Fruit fly (Drosophila melanogaster) whole organism, embryonic: ENCODE results near the gene IFT54.

ENCODE experiments used
- CG10959 ChIP-seq: fragments of 200-800 bp; sonication (Bioruptor generic); IDR thresholded peaks from 2 replicates; pipeline ENCODE4 v1.3.6; 2022; ENCODE audit warnings: missing biosample characterization, missing genetic modification characterization
- CG10979 ChIP-seq: fragments of 200-800 bp; sonication (Bioruptor generic); optimal IDR thresholded peaks from 2 replicates; lab custom pipeline; 2018; ENCODE audit warnings: missing biosample characterization, mild to moderate bottlenecking, missing genetic modification characterization, moderate library complexity
- CG11247 ChIP-seq: fragments of 200-800 bp; sonication (Bioruptor generic); IDR thresholded peaks from 2 replicates; pipeline ENCODE4 v1.3.6; 2022; ENCODE audit warnings: missing biosample characterization, missing genetic modification characterization
- CG12104 ChIP-seq: fragments of 200-800 bp; sonication (Bioruptor generic); optimal IDR thresholded peaks from 3 replicates; lab custom pipeline; 2016; ENCODE audit warnings: missing biosample characterization, missing genetic modification characterization
- CG12299 ChIP-seq: fragments of 200-800 bp; sonication (Bioruptor generic); optimal IDR thresholded peaks from 2 replicates; lab custom pipeline; 2018; ENCODE audit warnings: missing biosample characterization, mild to moderate bottlenecking, missing genetic modification characterization
- CG12659 ChIP-seq: fragments of 200-800 bp; sonication (Bioruptor generic); optimal IDR thresholded peaks from 3 replicates; lab custom pipeline; 2017; ENCODE audit warnings: mild to moderate bottlenecking, missing biosample characterization, missing genetic modification reagents, missing genetic modification characterization
- CG12769 ChIP-seq: fragments of 200-800 bp; sonication (Bioruptor generic); optimal IDR thresholded peaks from 2 replicates; lab custom pipeline; 2019; ENCODE audit warnings: missing biosample characterization, mild to moderate bottlenecking, missing genetic modification characterization, moderate library complexity
- CG13123 ChIP-seq: fragments of 200-800 bp; sonication (Bioruptor generic); optimal IDR thresholded peaks from 2 replicates; lab custom pipeline; 2016; ENCODE audit warnings: missing biosample characterization, missing genetic modification characterization
- CG14014 ChIP-seq: fragments of 200-800 bp; sonication (Bioruptor generic); IDR thresholded peaks from 2 replicates; pipeline ENCODE4 v1.3.6; 2022; ENCODE audit warnings: missing biosample characterization, missing genetic modification characterization
- CG14710 ChIP-seq: fragments of 200-800 bp; sonication (Bioruptor generic); optimal IDR thresholded peaks from 3 replicates; lab custom pipeline; 2019; ENCODE audit warnings: missing biosample characterization, mild to moderate bottlenecking, missing genetic modification characterization, moderate library complexity
- CG16815 ChIP-seq: fragments of 200-800 bp; sonication (Bioruptor generic); optimal IDR thresholded peaks from 3 replicates; lab custom pipeline; 2017; ENCODE audit warnings: missing biosample characterization, mild to moderate bottlenecking, missing genetic modification characterization
- CG16863 ChIP-seq: fragments of 200-800 bp; sonication (Bioruptor generic); optimal IDR thresholded peaks from 3 replicates; lab custom pipeline; 2016; ENCODE audit warnings: missing biosample characterization, missing genetic modification characterization
- CG17361 ChIP-seq: fragments of 200-800 bp; sonication (Bioruptor generic); IDR thresholded peaks from 3 replicates; pipeline ENCODE4 v1.3.6; 2022; ENCODE audit warnings: missing biosample characterization, missing genetic modification characterization
- CG2678 ChIP-seq: fragments of 200-800 bp; sonication (Bioruptor generic); optimal IDR thresholded peaks from 3 replicates; lab custom pipeline; 2019; ENCODE audit warnings: missing biosample characterization, mild to moderate bottlenecking, missing genetic modification characterization, moderate library complexity
- CG2712 ChIP-seq: fragments of 200-800 bp; optimal IDR thresholded peaks from 3 replicates; lab custom pipeline; 2019; ENCODE audit warnings: missing biosample characterization, mild to moderate bottlenecking, missing genetic modification characterization, moderate library complexity
- CG4282 ChIP-seq: fragments of 200-800 bp; sonication (Bioruptor generic); optimal IDR thresholded peaks from 2 replicates; lab custom pipeline; 2016; ENCODE audit warnings: missing biosample characterization, missing genetic modification characterization
- CG43689 ChIP-seq: fragments of 200-800 bp; sonication (Bioruptor generic); IDR thresholded peaks from 2 replicates; pipeline ENCODE4 v1.3.6; 2022; ENCODE audit warnings: missing biosample characterization, missing genetic modification characterization
- CG4404 ChIP-seq: fragments of 200-800 bp; sonication (Bioruptor generic); IDR thresholded peaks from 2 replicates; pipeline ENCODE4 v1.3.6; 2022; ENCODE audit warnings: missing biosample characterization, missing genetic modification characterization
- CG4424 ChIP-seq: fragments of 200-800 bp; sonication (Bioruptor generic); optimal IDR thresholded peaks from 3 replicates; lab custom pipeline; 2016; ENCODE audit warnings: missing biosample characterization, missing genetic modification characterization
- CG7963 ChIP-seq: fragments of 200-800 bp; sonication (Bioruptor generic); IDR thresholded peaks from 3 replicates; pipeline ENCODE4 v1.3.6; 2022; ENCODE audit warnings: missing biosample characterization, missing genetic modification characterization; ENCODE audit not compliant: partially characterized antibody
- CG8478 ChIP-seq: fragments of >200 bp; optimal IDR thresholded peaks from 2 replicates; lab custom pipeline; 2018
- Elba2 ChIP-seq: fragments of 200-800 bp; sonication (Bioruptor generic); optimal IDR thresholded peaks from 3 replicates; lab custom pipeline; 2016; ENCODE audit warnings: missing biosample characterization, missing genetic modification characterization
- Gug ChIP-seq: fragments of 200-800 bp; sonication (Bioruptor generic); IDR thresholded peaks from 4 replicates; pipeline ENCODE4 v1.3.6; 2022; ENCODE audit warnings: missing biosample characterization, missing genetic modification characterization
- Hr51 ChIP-seq, 2 experiments: fragments of 200-800 bp; sonication (Bioruptor generic); optimal IDR thresholded peaks; 2 replicates in 1 of 2; 3 replicates in 1 of 2; lab custom pipeline; 2016 to 2018; ENCODE audit warnings: missing biosample characterization in 2 of 2, missing genetic modification characterization in 2 of 2, mild to moderate bottlenecking in 1 of 2, moderate library complexity in 1 of 2
- Lhr ChIP-seq: fragments of 200-800 bp; sonication (Bioruptor generic); optimal IDR thresholded peaks from 3 replicates; lab custom pipeline; 2017; ENCODE audit warnings: mild to moderate bottlenecking, missing biosample characterization, missing genetic modification reagents, missing genetic modification characterization
- Nf-YB ChIP-seq: fragments of 200-800 bp; sonication (Bioruptor generic); optimal IDR thresholded peaks from 3 replicates; lab custom pipeline; 2019; ENCODE audit warnings: missing biosample characterization, mild to moderate bottlenecking, missing genetic modification characterization, moderate library complexity
- Sry-β ChIP-seq: fragments of 200-800 bp; sonication (Bioruptor generic); optimal IDR thresholded peaks from 2 replicates; lab custom pipeline; 2018; ENCODE audit warnings: missing biosample characterization, mild to moderate bottlenecking, missing genetic modification characterization, moderate library complexity
- al ChIP-seq: fragments of 200-800 bp; sonication (Bioruptor generic); IDR thresholded peaks from 2 replicates; pipeline ENCODE4 v1.3.6; 2022; ENCODE audit warnings: missing biosample characterization, missing genetic modification characterization
- amos ChIP-seq: fragments of 200-800 bp; sonication (Bioruptor generic); IDR thresholded peaks from 2 replicates; pipeline ENCODE4 v1.3.6; 2022; ENCODE audit warnings: missing biosample characterization, missing genetic modification characterization; ENCODE audit not compliant: partially characterized antibody
- ap ChIP-seq: fragments of 200-800 bp; sonication (Bioruptor generic); IDR thresholded peaks from 2 replicates; pipeline ENCODE4 v1.3.6; 2022; ENCODE audit warnings: missing biosample characterization, missing genetic modification characterization
- bbx ChIP-seq: fragments of 200-800 bp; sonication (Bioruptor generic); IDR thresholded peaks from 2 replicates; pipeline ENCODE4 v1.3.6; 2022; ENCODE audit warnings: missing biosample characterization, missing genetic modification characterization; ENCODE audit not compliant: partially characterized antibody
- br ChIP-seq: fragments of >200 bp; optimal IDR thresholded peaks from 2 replicates; lab custom pipeline; 2017
- bsh ChIP-seq, 2 experiments: fragments of 200-800 bp; sonication (Bioruptor generic); optimal IDR thresholded peaks; 2 replicates each; lab custom pipeline; 2017 to 2018; ENCODE audit warnings: mild to moderate bottlenecking in 2 of 2, missing biosample characterization in 2 of 2, missing genetic modification characterization in 2 of 2, moderate library complexity in 1 of 2
- chn ChIP-seq: fragments of 200-800 bp; sonication (Bioruptor generic); optimal IDR thresholded peaks from 2 replicates; lab custom pipeline; 2016; ENCODE audit warnings: missing biosample characterization, missing genetic modification characterization
- da ChIP-seq: fragments of 200-800 bp; sonication (Bioruptor generic); optimal IDR thresholded peaks from 2 replicates; lab custom pipeline; 2016; ENCODE audit warnings: missing biosample characterization, missing genetic modification characterization
- gem ChIP-seq: fragments of 200-800 bp; sonication (Bioruptor generic); optimal IDR thresholded peaks from 2 replicates; lab custom pipeline; 2019; ENCODE audit warnings: missing biosample characterization, mild to moderate bottlenecking, missing genetic modification characterization, moderate library complexity
- ind ChIP-seq: fragments of 200-800 bp; sonication (Bioruptor generic); optimal IDR thresholded peaks from 3 replicates; lab custom pipeline; 2016; ENCODE audit warnings: missing biosample characterization, missing genetic modification characterization
- jumu ChIP-seq: fragments of 200-800 bp; sonication (Bioruptor generic); optimal IDR thresholded peaks from 3 replicates; lab custom pipeline; 2016; ENCODE audit warnings: missing biosample characterization, missing genetic modification characterization
- klu ChIP-seq: fragments of 200-800 bp; sonication (Bioruptor generic); IDR thresholded peaks from 2 replicates; pipeline ENCODE4 v1.3.6; 2022; ENCODE audit warnings: missing biosample characterization, missing genetic modification characterization
- kni ChIP-seq: fragments of 200-800 bp; sonication (Bioruptor generic); optimal IDR thresholded peaks from 3 replicates; lab custom pipeline; 2017; ENCODE audit warnings: mild to moderate bottlenecking, missing biosample characterization, missing genetic modification reagents, missing genetic modification characterization
- lola ChIP-seq, 3 experiments: fragments of >200 bp in 2 of 3; fragments of 200-800 bp in 1 of 3; sonication (Bioruptor generic) in 1 of 3; optimal IDR thresholded peaks; 2 replicates each; lab custom pipeline; 2017 to 2019; ENCODE audit warnings: missing biosample characterization in 3 of 3, missing genetic modification characterization in 3 of 3, mild to moderate bottlenecking in 1 of 3, moderate library complexity in 1 of 3
- mld ChIP-seq: fragments of 200-800 bp; sonication (Bioruptor generic); IDR thresholded peaks from 3 replicates; pipeline ENCODE4 v1.3.6; 2022; ENCODE audit warnings: missing biosample characterization, missing genetic modification characterization; ENCODE audit not compliant: partially characterized antibody
- sd ChIP-seq: fragments of 200-800 bp; sonication (Bioruptor generic); optimal IDR thresholded peaks from 3 replicates; lab custom pipeline; 2018; ENCODE audit warnings: missing biosample characterization, mild to moderate bottlenecking, missing genetic modification characterization, moderate library complexity
- sim ChIP-seq: fragments of 200-800 bp; sonication (Bioruptor generic); IDR thresholded peaks from 2 replicates; pipeline ENCODE4 v1.3.6; 2022; ENCODE audit warnings: missing biosample characterization, missing genetic modification characterization
- slbo ChIP-seq: fragments of 200-800 bp; sonication (Bioruptor generic); IDR thresholded peaks from 2 replicates; pipeline ENCODE4 v1.3.6; 2022; ENCODE audit warnings: missing biosample characterization, missing genetic modification characterization
- sqz ChIP-seq: fragments of 200-800 bp; sonication (Bioruptor generic); optimal IDR thresholded peaks from 3 replicates; lab custom pipeline; 2018; ENCODE audit warnings: missing biosample characterization, mild to moderate bottlenecking, missing genetic modification characterization
- twi ChIP-seq: fragments of 200-800 bp; optimal IDR thresholded peaks from 2 replicates; lab custom pipeline; 2019; ENCODE audit warnings: missing biosample characterization, mild to moderate bottlenecking, missing genetic modification characterization, moderate library complexity
- vnd ChIP-seq: fragments of 200-800 bp; sonication (Bioruptor generic); IDR thresholded peaks from 3 replicates; pipeline ENCODE4 v1.3.6; 2022; ENCODE audit warnings: missing biosample characterization, missing genetic modification characterization; ENCODE audit not compliant: partially characterized antibody
- zf30C ChIP-seq: fragments of 200-800 bp; sonication (Bioruptor generic); optimal IDR thresholded peaks from 3 replicates; lab custom pipeline; 2018; ENCODE audit warnings: missing biosample characterization, mild to moderate bottlenecking, missing genetic modification characterization
- zfh2 ChIP-seq: fragments of 200-800 bp; sonication (Bioruptor generic); optimal IDR thresholded peaks from 2 replicates; lab custom pipeline; 2016; ENCODE audit warnings: missing biosample characterization, missing genetic modification characterization

IFT54 gene

DNA sequence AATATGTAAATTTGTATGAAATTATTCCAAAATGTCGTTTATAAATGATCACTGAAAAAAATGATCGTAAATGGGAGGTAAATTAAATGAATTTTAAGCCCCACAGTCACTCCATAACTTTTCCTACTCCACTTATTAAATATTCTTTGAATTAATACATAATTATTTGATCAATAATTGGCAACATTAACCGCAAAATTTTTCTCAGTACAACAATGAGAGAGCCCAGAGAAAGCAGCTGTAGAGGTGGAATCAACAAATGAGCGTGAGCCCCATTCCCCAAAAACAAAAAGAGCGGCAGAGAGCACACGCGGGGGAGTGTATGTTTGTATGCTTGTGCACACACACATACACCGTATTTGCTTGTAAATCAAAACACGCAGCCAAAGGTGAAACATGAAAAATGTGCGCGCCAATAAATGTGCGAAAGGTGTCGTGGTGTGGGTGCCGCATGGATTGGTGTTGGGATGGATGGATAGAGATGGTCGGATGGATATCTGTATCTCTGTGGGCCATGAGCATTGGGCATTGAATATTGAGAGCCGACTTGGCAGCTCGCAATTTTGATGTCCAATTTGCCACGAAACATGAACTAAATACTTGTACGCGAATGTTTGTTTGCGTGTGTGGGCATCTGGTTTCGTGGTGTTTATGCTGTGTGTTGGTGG lies 18.3 kb upstream of the IFT54 start (continued):
- TF ChIP-seq vnd (GFP tag; lab: Robert Waterston, UW), result no peak
- no peak for TF ChIP-seq amos (GFP tag; lab: Robert Waterston, UW)
- no peak for TF ChIP-seq CG10959 (GFP tag; lab: Robert Waterston, UW)
- peak; percentile 98 for TF ChIP-seq CG12769 (tag; lab: Kevin White, UChicago)
- peak; percentile 97 for TF ChIP-seq CG14710 (tag; lab: Kevin White, UChicago)
- peak; percentile 91 for TF ChIP-seq zfh2 (GFP tag; lab: Kevin White, UChicago)
- TF ChIP-seq bbx (GFP tag; lab: Robert Waterston, UW), result no peak
- peak; percentile 99 for TF ChIP-seq CG2678 (tag; lab: Kevin White, UChicago)
- TF ChIP-seq CG8478 (lab: Kevin White, UChicago), result no peak
- TF ChIP-seq CG12299 (tag; lab: Kevin White, UChicago), result peak; percentile 98
- no peak for TF ChIP-seq br (lab: Kevin White, UChicago)
- TF ChIP-seq da (GFP tag; lab: Kevin White, UChicago), result peak; percentile 87
- peak; percentile 98 for TF ChIP-seq CG4424 (GFP tag; lab: Kevin White, UChicago)
- TF ChIP-seq chn (GFP tag; lab: Kevin White, UChicago), result peak; percentile 96
- TF ChIP-seq slbo (GFP tag; lab: Robert Waterston, UW), result no peak
- peak; percentile 98 for TF ChIP-seq CG10979 (tag; lab: Kevin White, UChicago)
- no peak for TF ChIP-seq CG4404 (GFP tag; lab: Robert Waterston, UW)
- no peak for TF ChIP-seq CG17361 (GFP tag; lab: Robert Waterston, UW)
- TF ChIP-seq twi (tag; lab: Kevin White, UChicago), result peak; percentile 94
- peak; percentile 96 for TF ChIP-seq sqz (GFP tag; lab: Kevin White, UChicago)
- peak; percentile 95 to 99 for TF ChIP-seq Hr51 (GFP tag; optimal IDR thresholded peaks at IDR 0.05; lab: Kevin White, UChicago)
- peak; percentile 98 for TF ChIP-seq CG12104 (GFP tag; lab: Kevin White, UChicago)
- TF ChIP-seq CG16863 (GFP tag; lab: Kevin White, UChicago), result peak; percentile 95
- peak; percentile 95 for TF ChIP-seq Gug (GFP tag; lab: Robert Waterston, UW)
- peak; percentile 14 for TF ChIP-seq Elba2 (GFP tag; lab: Kevin White, UChicago)
- TF ChIP-seq CG16815 (GFP tag; lab: Kevin White, UChicago), result peak; percentile 98
- TF ChIP-seq CG4282 (GFP tag; lab: Kevin White, UChicago), result peak; percentile 65
- TF ChIP-seq bsh (GFP tag; optimal IDR thresholded peaks at IDR 0.05; lab: Kevin White, UChicago), result peak; percentile 86 to 99
- TF ChIP-seq kni, result peak; percentile 93
- TF ChIP-seq ind (GFP tag; lab: Kevin White, UChicago), result peak; percentile 98
- peak; percentile 90 for TF ChIP-seq jumu
- TF ChIP-seq CG2712 (tag; lab: Kevin White, UChicago), result peak; percentile 99
- TF ChIP-seq CG11247 (GFP tag; lab: Robert Waterston, UW), result no peak
- peak; percentile 67 for TF ChIP-seq Sry-β (GFP tag; lab: Kevin White, UChicago)
- TF ChIP-seq CG43689 (GFP tag; lab: Robert Waterston, UW), result no peak
- TF ChIP-seq ap (GFP tag; lab: Robert Waterston, UW), result no peak
- no peak for TF ChIP-seq al (GFP tag; lab: Robert Waterston, UW)
- peak; percentile 97 for TF ChIP-seq CG13123 (GFP tag; lab: Kevin White, UChicago)
- peak; percentile 99 for TF ChIP-seq CG12659 (GFP tag; lab: Kevin White, UChicago)
- peak; percentile 97 for TF ChIP-seq sd (tag; lab: Kevin White, UChicago)
- TF ChIP-seq CG7963, result no peak
- TF ChIP-seq sim (GFP tag; lab: Robert Waterston, UW), result no peak
- peak; percentile 94 for TF ChIP-seq Lhr (GFP tag; lab: Kevin White, UChicago)
- TF ChIP-seq mld (GFP tag; lab: Robert Waterston, UW), result no peak
- TF ChIP-seq klu (GFP tag; lab: Robert Waterston, UW), result no peak
- TF ChIP-seq gem (tag; lab: Kevin White, UChicago), result peak; percentile 99
- TF ChIP-seq Nf-YB, result peak; percentile 90
- peak in 2 of 3 experiments; percentile 48 to 97 for TF ChIP-seq lola (GFP tag; optimal IDR thresholded peaks at IDR 0.05; lab: Kevin White, UChicago)
- TF ChIP-seq zf30C (GFP tag; lab: Kevin White, UChicago), result peak; percentile 92
- TF ChIP-seq CG14014 (GFP tag; lab: Robert Waterston, UW), result no peak
